Worm (Caenorhabditis elegans) whole organism, L2 larva: ENCODE measurements around the gene K11D12.13.

Experiments used
- ZK546.5 ChIP-seq: sonication (generic microtip); optimal IDR thresholded peaks from 2 replicates; lab custom pipeline; 2017; ENCODE audit warnings: missing biosample characterization, missing genetic modification characterization
- dmd-4 ChIP-seq: sonication (generic microtip); optimal IDR thresholded peaks from 2 replicates; lab custom pipeline; 2017; ENCODE audit warnings: missing biosample characterization, missing genetic modification characterization
- egl-27 ChIP-seq: sonication (generic microtip); optimal IDR thresholded peaks from 3 replicates; lab custom pipeline; 2017; ENCODE audit warnings: missing biosample characterization, missing genetic modification reagents, missing genetic modification characterization
- elt-1 ChIP-seq: fragments of 150-350 bp; optimal IDR thresholded peaks from 2 replicates; lab custom pipeline; 2014; ENCODE audit warnings: missing biosample characterization, missing genetic modification characterization
- elt-3 ChIP-seq: sonication (generic microtip); optimal IDR thresholded peaks from 2 replicates; lab custom pipeline; 2017; ENCODE audit warnings: missing biosample characterization, missing genetic modification characterization
- fos-1 ChIP-seq: fragments of 150-350 bp; optimal IDR thresholded peaks from 2 replicates; lab custom pipeline; 2014; ENCODE audit warnings: missing biosample characterization, missing genetic modification characterization
- nhr-11 ChIP-seq: fragments of 150-350 bp; optimal IDR thresholded peaks from 2 replicates; lab custom pipeline; 2014; ENCODE audit warnings: missing biosample characterization, missing genetic modification characterization
- nhr-12 ChIP-seq: fragments of 150-350 bp; optimal IDR thresholded peaks from 2 replicates; lab custom pipeline; 2014; ENCODE audit warnings: missing biosample characterization, missing genetic modification characterization
- nhr-129 ChIP-seq: fragments of 150-350 bp; optimal IDR thresholded peaks from 2 replicates; lab custom pipeline; 2014; ENCODE audit warnings: missing biosample characterization, missing genetic modification characterization
- nhr-21 ChIP-seq: fragments of 150-350 bp; optimal IDR thresholded peaks from 2 replicates; lab custom pipeline; 2014; ENCODE audit warnings: missing biosample characterization, missing genetic modification characterization
- nhr-25 ChIP-seq: fragments of 150-350 bp; sonication (generic microtip); optimal IDR thresholded peaks from 3 replicates; lab custom pipeline; 2014; ENCODE audit warnings: missing biosample characterization, missing genetic modification characterization
- snpc-4 ChIP-seq: fragments of 150-350 bp; optimal IDR thresholded peaks from 2 replicates; lab custom pipeline; 2014; ENCODE audit warnings: missing biosample characterization, missing genetic modification characterization
- unc-62 ChIP-seq: fragments of 150-350 bp; optimal IDR thresholded peaks from 2 replicates; lab custom pipeline; 2014; ENCODE audit warnings: missing biosample characterization, missing genetic modification reagents, missing genetic modification characterization
- ztf-11 ChIP-seq: sonication (generic microtip); optimal IDR thresholded peaks from 2 replicates; lab custom pipeline; 2017; ENCODE audit warnings: missing biosample characterization, missing genetic modification characterization

DNA sequence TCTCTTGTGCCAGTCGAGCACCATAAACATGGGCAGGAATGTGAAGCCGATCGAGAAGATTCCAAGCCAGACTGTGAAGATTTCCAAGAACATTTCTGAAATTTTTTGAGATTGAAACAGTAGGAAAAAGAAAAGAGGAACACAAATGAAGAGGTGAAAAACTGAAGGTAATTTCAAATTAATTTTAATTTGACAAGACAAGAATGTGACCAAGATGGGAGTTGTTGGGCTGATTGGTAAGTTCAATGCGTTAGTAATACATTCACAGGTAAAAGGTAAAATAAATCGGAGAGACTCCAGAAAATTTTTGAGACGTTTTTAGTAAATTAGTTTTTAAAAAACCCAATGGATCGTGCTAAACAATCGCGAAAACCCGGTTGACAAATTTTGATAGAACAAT is 2.5 kb upstream of the K11D12.13 start, which contains the start of gene swt-7:
- TF ChIP-seq elt-3 (no peak), nhr-21 (no peak), nhr-25 (no peak), snpc-4 (no peak), ZK546.5 (tag; lab: Kevin White, UChicago) (no peak), nhr-129 (tag; lab: Kevin White, UChicago) (no peak), fos-1 (no peak), nhr-11 (no peak), nhr-12 (no peak), ztf-11 (no peak), elt-1 (no peak), unc-62 (GFP tag; lab: Kevin White, UChicago) (no peak), dmd-4 (tag; lab: Kevin White, UChicago) (no peak), egl-27 (tag; lab: Kevin White, UChicago) (no peak)
